Worm (Caenorhabditis elegans) whole organism, early embryonic: Measurements from ENCODE around the gene F58A4.2.

Experiments used
- B0310.2 ChIP-seq: sonication (generic microtip); optimal IDR thresholded peaks from 2 replicates; lab custom pipeline; 2016; ENCODE audit warnings: mild to moderate bottlenecking, missing genetic modification characterization, missing compliant biosample characterization
- ama-1 ChIP-seq: fragments of 150-350 bp; optimal IDR thresholded peaks from 2 replicates; lab custom pipeline; 2014
- ceh-13 ChIP-seq: fragments of 200-800 bp; sonication (Bioruptor generic); optimal IDR thresholded peaks from 2 replicates; lab custom pipeline; 2018; ENCODE audit warnings: mild to moderate bottlenecking, missing genetic modification characterization, missing compliant biosample characterization
- ets-7 ChIP-seq: sonication (generic microtip); optimal IDR thresholded peaks from 2 replicates; lab custom pipeline; 2016; ENCODE audit warnings: missing genotype, missing genetic modification characterization, missing compliant biosample characterization
- flt-1 ChIP-seq: fragments of 200-800 bp; sonication (Bioruptor generic); IDR thresholded peaks from 2 replicates; pipeline ENCODE4 v1.3.6; 2022; ENCODE audit warnings: missing genetic modification characterization, missing compliant biosample characterization
- hmbx-1 ChIP-seq: sonication (generic microtip); optimal IDR thresholded peaks from 2 replicates; lab custom pipeline; 2016; ENCODE audit warnings: mild to moderate bottlenecking, missing genetic modification characterization, missing compliant biosample characterization
- hmg-4 ChIP-seq: fragments of 200-800 bp; sonication (Bioruptor generic); optimal IDR thresholded peaks from 2 replicates; lab custom pipeline; 2018; ENCODE audit warnings: mild to moderate bottlenecking, missing genetic modification characterization, missing compliant biosample characterization
- hnd-1 ChIP-seq: sonication (generic microtip); optimal IDR thresholded peaks from 2 replicates; lab custom pipeline; 2016; ENCODE audit warnings: missing genetic modification characterization, missing compliant biosample characterization
- pes-1 ChIP-seq: fragments of 200-800 bp; sonication (Bioruptor generic); IDR thresholded peaks from 2 replicates; pipeline ENCODE4 v1.3.6; 2022; ENCODE audit warnings: missing genetic modification reagents, missing genetic modification characterization, missing compliant biosample characterization
- scrt-1 ChIP-seq: fragments of 200-800 bp; sonication (Bioruptor generic); IDR thresholded peaks from 2 replicates; pipeline ENCODE4 v1.3.6; 2022; ENCODE audit warnings: missing genetic modification characterization, missing compliant biosample characterization
- tbx-11 ChIP-seq: fragments of 200-800 bp; sonication (Bioruptor generic); IDR thresholded peaks from 2 replicates; pipeline ENCODE4 v1.3.6; 2022; ENCODE audit warnings: missing genetic modification characterization, missing compliant biosample characterization
- tra-4 ChIP-seq: sonication (generic microtip); optimal IDR thresholded peaks from 2 replicates; lab custom pipeline; 2017; ENCODE audit warnings: missing genetic modification characterization, missing compliant biosample characterization

ce11 chrIII:9639281-9640050 lies 38.9 kb upstream of the F58A4.2 start:
- no peak for TF ChIP-seq tra-4
- TF ChIP-seq ceh-13 (GFP tag; lab: Kevin White, UChicago): no peak
- TF ChIP-seq tbx-11: no peak
- TF ChIP-seq ets-7 (tag; lab: Kevin White, UChicago): no peak
- no peak for TF ChIP-seq scrt-1
- no peak for TF ChIP-seq hmbx-1 (tag; lab: Kevin White, UChicago)
- TF ChIP-seq pes-1 (GFP tag; lab: Robert Waterston, UW): no peak
- TF ChIP-seq flt-1 (GFP tag; lab: Robert Waterston, UW): no peak
- no peak for TF ChIP-seq B0310.2 (tag; lab: Kevin White, UChicago)
- TF ChIP-seq hmg-4 (GFP tag; lab: Kevin White, UChicago): no peak
- no peak for TF ChIP-seq ama-1 (lab: Kevin White, UChicago)
- TF ChIP-seq hnd-1 (tag; lab: Kevin White, UChicago): no peak
